Fruit fly (Drosophila melanogaster) whole organism, embryonic: ENCODE data around the gene dlp.
A peak's percentile ranks its signal among the peaks of the same experiment; 100 is the strongest.

Experiments
- Abd-B ChIP-seq: fragments of 200-800 bp; sonication (Bioruptor generic); optimal IDR thresholded peaks from 2 replicates; lab custom pipeline; 2018; ENCODE audit warnings: missing biosample characterization, mild to moderate bottlenecking, missing genetic modification characterization, moderate library complexity
- Aef1 ChIP-seq: fragments of 200-800 bp; sonication (Bioruptor generic); IDR thresholded peaks from 3 replicates; pipeline ENCODE4 v1.3.6; 2022; ENCODE audit warnings: missing biosample characterization, missing genetic modification characterization
- C15 ChIP-seq: fragments of 200-800 bp; sonication (Bioruptor generic); IDR thresholded peaks from 3 replicates; pipeline ENCODE4 v1.3.6; 2022; ENCODE audit warnings: missing biosample characterization, missing genetic modification characterization
- CG10274 ChIP-seq: fragments of 200-800 bp; sonication (Bioruptor generic); optimal IDR thresholded peaks from 3 replicates; lab custom pipeline; 2017; ENCODE audit warnings: missing biosample characterization, mild to moderate bottlenecking, missing genetic modification characterization
- CG11456 ChIP-seq: fragments of 200-800 bp; sonication (Bioruptor generic); IDR thresholded peaks from 3 replicates; pipeline ENCODE4 v1.3.6; 2022; ENCODE audit warnings: missing biosample characterization, missing genetic modification characterization
- CG12219 ChIP-seq: fragments of 200-800 bp; sonication (Bioruptor generic); optimal IDR thresholded peaks from 3 replicates; lab custom pipeline; 2018; ENCODE audit warnings: missing biosample characterization, mild to moderate bottlenecking, missing genetic modification characterization
- CG12769 ChIP-seq: fragments of 200-800 bp; sonication (Bioruptor generic); optimal IDR thresholded peaks from 2 replicates; lab custom pipeline; 2019; ENCODE audit warnings: missing biosample characterization, mild to moderate bottlenecking, missing genetic modification characterization, moderate library complexity
- CG13296 ChIP-seq: fragments of 200-800 bp; sonication (Bioruptor generic); optimal IDR thresholded peaks from 3 replicates; lab custom pipeline; 2018; ENCODE audit warnings: missing biosample characterization, mild to moderate bottlenecking, missing genetic modification characterization
- CG14014 ChIP-seq: fragments of 200-800 bp; sonication (Bioruptor generic); IDR thresholded peaks from 2 replicates; pipeline ENCODE4 v1.3.6; 2022; ENCODE audit warnings: missing biosample characterization, missing genetic modification characterization
- CG15514 ChIP-seq: fragments of 200-800 bp; sonication (Bioruptor generic); optimal IDR thresholded peaks from 3 replicates; lab custom pipeline; 2017; ENCODE audit warnings: missing biosample characterization, missing genetic modification characterization, mild to moderate bottlenecking, moderate library complexity, missing genetic modification reagents
- CG17612 ChIP-seq: fragments of 200-800 bp; sonication (Bioruptor generic); IDR thresholded peaks from 2 replicates; pipeline ENCODE4 v1.3.6; 2022; ENCODE audit warnings: missing biosample characterization, missing genetic modification characterization
- CG18262 ChIP-seq: fragments of 200-800 bp; optimal IDR thresholded peaks from 3 replicates; lab custom pipeline; 2019; ENCODE audit warnings: missing biosample characterization, mild to moderate bottlenecking, missing genetic modification characterization, moderate library complexity
- CG2129 ChIP-seq: fragments of 200-800 bp; sonication (Bioruptor generic); IDR thresholded peaks from 2 replicates; pipeline ENCODE4 v1.3.6; 2022; ENCODE audit warnings: missing biosample characterization, missing genetic modification characterization; ENCODE audit not compliant: partially characterized antibody
- CG30403 ChIP-seq: fragments of 200-800 bp; sonication (Bioruptor generic); optimal IDR thresholded peaks from 3 replicates; lab custom pipeline; 2016; ENCODE audit warnings: missing biosample characterization, missing genetic modification characterization
- CG32532 ChIP-seq: fragments of 200-800 bp; sonication (Bioruptor generic); IDR thresholded peaks from 2 replicates; pipeline ENCODE4 v1.3.6; 2022; ENCODE audit warnings: missing biosample characterization, missing genetic modification characterization
- CG3281 ChIP-seq: fragments of 200-800 bp; sonication (Bioruptor generic); optimal IDR thresholded peaks from 3 replicates; lab custom pipeline; 2017; ENCODE audit warnings: missing biosample characterization, mild to moderate bottlenecking, missing genetic modification characterization
- CG3407 ChIP-seq: fragments of 200-800 bp; sonication (Bioruptor generic); optimal IDR thresholded peaks from 2 replicates; lab custom pipeline; 2018; ENCODE audit warnings: missing biosample characterization, mild to moderate bottlenecking, missing genetic modification characterization
- CG4424 ChIP-seq: fragments of 200-800 bp; sonication (Bioruptor generic); optimal IDR thresholded peaks from 3 replicates; lab custom pipeline; 2016; ENCODE audit warnings: missing biosample characterization, missing genetic modification characterization
- CG8765 ChIP-seq: fragments of 200-800 bp; sonication (Bioruptor generic); IDR thresholded peaks from 2 replicates; pipeline ENCODE4 v1.3.6; 2022; ENCODE audit warnings: missing biosample characterization, missing genetic modification characterization
- CG9932 ChIP-seq: fragments of 200-800 bp; sonication (Bioruptor generic); IDR thresholded peaks from 2 replicates; pipeline ENCODE4 v1.3.6; 2022; ENCODE audit warnings: missing biosample characterization, missing genetic modification characterization
- CoRest ChIP-seq: fragments of 200-800 bp; sonication (Bioruptor generic); optimal IDR thresholded peaks from 3 replicates; lab custom pipeline; 2018; ENCODE audit warnings: missing biosample characterization, mild to moderate bottlenecking, missing genetic modification characterization, moderate library complexity
- D ChIP-seq, 2 experiments: fragments of 200-800 bp in 1 of 2; fragments of >200 bp in 1 of 2; sonication (Bioruptor generic) in 1 of 2; optimal IDR thresholded peaks; 2 replicates in 1 of 2; 3 replicates in 1 of 2; lab custom pipeline; 2017; ENCODE audit warnings: mild to moderate bottlenecking in 1 of 2, missing biosample characterization in 1 of 2, missing genetic modification characterization in 1 of 2, missing genetic modification reagents in 1 of 2
- Deaf1 ChIP-seq: fragments of 200-800 bp; optimal IDR thresholded peaks from 3 replicates; lab custom pipeline; 2019; ENCODE audit warnings: missing biosample characterization, mild to moderate bottlenecking, missing genetic modification characterization, moderate library complexity
- Doc3 ChIP-seq: fragments of 200-800 bp; sonication (Bioruptor generic); IDR thresholded peaks from 3 replicates; pipeline ENCODE4 v1.3.6; 2022; ENCODE audit warnings: missing biosample characterization, missing genetic modification characterization; ENCODE audit not compliant: partially characterized antibody
- Gug ChIP-seq: fragments of 200-800 bp; sonication (Bioruptor generic); IDR thresholded peaks from 4 replicates; pipeline ENCODE4 v1.3.6; 2022; ENCODE audit warnings: missing biosample characterization, missing genetic modification characterization
- Optix ChIP-seq: fragments of 200-800 bp; sonication (Bioruptor generic); IDR thresholded peaks from 3 replicates; pipeline ENCODE4 v1.3.6; 2022; ENCODE audit warnings: missing biosample characterization, missing genetic modification characterization
- Pdp1 ChIP-seq, 2 experiments: fragments of 200-800 bp; sonication (Bioruptor generic); optimal IDR thresholded peaks; 3 replicates each; lab custom pipeline; 2016; ENCODE audit warnings: missing biosample characterization in 2 of 2, missing genetic modification characterization in 2 of 2, mild to moderate bottlenecking in 1 of 2, moderate library complexity in 1 of 2
- Rfx ChIP-seq: fragments of 200-800 bp; sonication (Bioruptor generic); IDR thresholded peaks from 2 replicates; pipeline ENCODE4 v1.3.6; 2022; ENCODE audit warnings: missing biosample characterization, missing genetic modification characterization
- Ssrp ChIP-seq: fragments of 200-800 bp; sonication (Bioruptor generic); optimal IDR thresholded peaks from 2 replicates; lab custom pipeline; 2018; ENCODE audit warnings: missing biosample characterization, mild to moderate bottlenecking, missing genetic modification characterization, moderate library complexity
- ab ChIP-seq: fragments of 200-800 bp; sonication (Bioruptor generic); optimal IDR thresholded peaks from 2 replicates; lab custom pipeline; 2016; ENCODE audit warnings: missing biosample characterization, missing genetic modification characterization
- ewg ChIP-seq: fragments of 200-800 bp; sonication (Bioruptor generic); optimal IDR thresholded peaks from 3 replicates; lab custom pipeline; 2017; ENCODE audit warnings: mild to moderate bottlenecking, missing biosample characterization, missing genetic modification reagents, missing genetic modification characterization
- fd64A ChIP-seq: fragments of 200-800 bp; sonication (Bioruptor generic); optimal IDR thresholded peaks from 3 replicates; lab custom pipeline; 2018; ENCODE audit warnings: missing biosample characterization, mild to moderate bottlenecking, missing genetic modification characterization
- gem ChIP-seq: fragments of 200-800 bp; sonication (Bioruptor generic); optimal IDR thresholded peaks from 2 replicates; lab custom pipeline; 2019; ENCODE audit warnings: missing biosample characterization, mild to moderate bottlenecking, missing genetic modification characterization, moderate library complexity
- grau ChIP-seq: fragments of 200-800 bp; optimal IDR thresholded peaks from 3 replicates; lab custom pipeline; 2019; ENCODE audit warnings: missing biosample characterization, mild to moderate bottlenecking, missing genetic modification characterization, moderate library complexity
- insv ChIP-seq, 2 experiments: fragments of 200-800 bp; sonication (Bioruptor generic); optimal IDR thresholded peaks; 3 replicates each; lab custom pipeline; 2016 to 2018; ENCODE audit warnings: missing biosample characterization in 2 of 2, missing genetic modification characterization in 2 of 2
- kni ChIP-seq: fragments of 200-800 bp; sonication (Bioruptor generic); optimal IDR thresholded peaks from 3 replicates; lab custom pipeline; 2017; ENCODE audit warnings: mild to moderate bottlenecking, missing biosample characterization, missing genetic modification reagents, missing genetic modification characterization
- mirr ChIP-seq: fragments of 200-800 bp; sonication (Bioruptor generic); optimal IDR thresholded peaks from 3 replicates; lab custom pipeline; 2018; ENCODE audit warnings: missing biosample characterization, mild to moderate bottlenecking, missing genetic modification characterization
- mld ChIP-seq: fragments of 200-800 bp; sonication (Bioruptor generic); IDR thresholded peaks from 3 replicates; pipeline ENCODE4 v1.3.6; 2022; ENCODE audit warnings: missing biosample characterization, missing genetic modification characterization; ENCODE audit not compliant: partially characterized antibody
- oc ChIP-seq: fragments of 200-800 bp; sonication (Bioruptor generic); optimal IDR thresholded peaks from 2 replicates; lab custom pipeline; 2018; ENCODE audit warnings: missing biosample characterization, mild to moderate bottlenecking, missing genetic modification characterization, moderate library complexity
- rib ChIP-seq: fragments of 200-800 bp; sonication (Bioruptor generic); IDR thresholded peaks from 2 replicates; pipeline ENCODE4 v1.3.6; 2022; ENCODE audit warnings: missing biosample characterization, missing genetic modification characterization
- salm ChIP-seq: fragments of 200-800 bp; sonication (Bioruptor generic); optimal IDR thresholded peaks from 2 replicates; lab custom pipeline; 2018; ENCODE audit warnings: missing biosample characterization, mild to moderate bottlenecking, missing genetic modification characterization
- sc ChIP-seq, 3 experiments: fragments of >200 bp in 2 of 3; fragments of 200-800 bp in 1 of 3; sonication (Bioruptor generic) in 1 of 3; optimal IDR thresholded peaks; 2 replicates in 2 of 3; 3 replicates in 1 of 3; lab custom pipeline; 2017; ENCODE audit warnings: mild to moderate bottlenecking in 1 of 3, missing biosample characterization in 1 of 3, missing genetic modification characterization in 1 of 3, missing genetic modification reagents in 1 of 3
- sug ChIP-seq: fragments of 200-800 bp; optimal IDR thresholded peaks from 2 replicates; lab custom pipeline; 2019; ENCODE audit warnings: missing biosample characterization, mild to moderate bottlenecking, missing genetic modification characterization, moderate library complexity
- tgo ChIP-seq: fragments of 200-800 bp; sonication (Bioruptor generic); IDR thresholded peaks from 3 replicates; pipeline ENCODE4 v1.3.6; 2022; ENCODE audit warnings: missing biosample characterization, missing genetic modification characterization
- ttk ChIP-seq: fragments of 200-800 bp; sonication (Bioruptor generic); IDR thresholded peaks from 2 replicates; pipeline ENCODE4 v2.1.2; 2022; ENCODE audit warnings: missing biosample characterization, missing genetic modification characterization
- twi ChIP-seq: fragments of 200-800 bp; optimal IDR thresholded peaks from 2 replicates; lab custom pipeline; 2019; ENCODE audit warnings: missing biosample characterization, mild to moderate bottlenecking, missing genetic modification characterization, moderate library complexity
- unpg ChIP-seq: fragments of 200-800 bp; sonication (Bioruptor generic); optimal IDR thresholded peaks from 3 replicates; lab custom pipeline; 2018; ENCODE audit warnings: missing biosample characterization, mild to moderate bottlenecking, missing genetic modification characterization, moderate library complexity

The dlp gene

DNA sequence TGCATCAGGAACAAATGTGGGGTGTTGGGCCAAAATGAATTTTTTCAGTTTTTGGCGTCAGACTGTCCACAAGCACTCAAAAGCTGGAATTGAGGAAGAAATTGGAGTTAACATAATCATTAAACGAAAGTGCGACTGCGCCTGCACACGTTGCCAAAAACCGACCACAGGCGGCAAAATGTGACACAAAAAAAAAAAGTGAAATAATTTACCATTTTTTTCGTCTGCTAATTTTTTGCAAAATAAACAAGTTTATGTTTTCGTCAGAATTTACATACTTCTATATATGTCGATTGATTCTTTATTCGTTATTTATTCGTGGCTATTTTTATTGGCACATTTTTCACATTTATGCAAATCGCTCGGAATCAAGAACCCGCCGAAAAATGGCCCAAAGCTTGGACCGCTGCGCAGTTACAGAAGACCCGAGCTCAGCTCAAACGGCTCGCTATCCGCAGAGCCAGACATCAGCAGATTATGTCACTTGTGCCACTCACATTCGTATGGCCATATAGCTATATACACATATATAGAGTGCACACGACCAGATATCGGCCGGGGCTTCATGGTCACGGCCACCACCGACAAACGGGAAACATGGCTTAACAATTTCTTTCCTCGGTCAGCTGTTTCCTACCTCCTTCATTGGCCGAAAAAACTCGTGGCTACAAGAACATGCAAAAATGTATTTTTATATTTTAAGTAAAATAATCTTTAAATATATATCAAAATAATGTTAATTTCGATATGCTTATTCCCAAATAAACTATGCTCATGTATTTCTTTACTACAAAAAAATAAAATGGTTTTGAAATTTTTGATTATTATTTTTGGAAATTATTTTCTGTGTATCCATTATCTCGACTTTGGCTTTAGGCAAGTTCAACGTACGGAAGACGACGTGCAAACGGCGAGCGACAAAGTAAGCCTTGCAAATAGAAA is 16.0 kb upstream of the dlp start (continued):
- no peak for TF ChIP-seq insv (GFP tag; optimal IDR thresholded peaks at IDR 0.05; lab: Kevin White, UChicago)
- TF ChIP-seq CG17612 (GFP tag; lab: Robert Waterston, UW), result no peak
- no peak for TF ChIP-seq Gug
- TF ChIP-seq twi (tag; lab: Kevin White, UChicago), result no peak
- TF ChIP-seq salm, result no peak
- no peak for TF ChIP-seq sug (tag; lab: Kevin White, UChicago)
- TF ChIP-seq CG13296 (GFP tag; lab: Kevin White, UChicago), result no peak
- no peak for TF ChIP-seq CG8765 (GFP tag; lab: Robert Waterston, UW)
- TF ChIP-seq fd64A (GFP tag; lab: Kevin White, UChicago), result no peak
- TF ChIP-seq mld (GFP tag; lab: Robert Waterston, UW), result no peak
- no peak for TF ChIP-seq unpg (GFP tag; lab: Kevin White, UChicago)
- no peak for TF ChIP-seq CG30403 (GFP tag; lab: Kevin White, UChicago)
- no peak for TF ChIP-seq ttk (GFP tag; lab: Robert Waterston, UW)
- peak; percentile 51 for TF ChIP-seq gem (tag; lab: Kevin White, UChicago)
- no peak for TF ChIP-seq sc (optimal IDR thresholded peaks at IDR 0.05; lab: Kevin White, UChicago)
- no peak for TF ChIP-seq sc (GFP tag; optimal IDR thresholded peaks at IDR 0.05; lab: Kevin White, UChicago)
- TF ChIP-seq CG9932 (GFP tag; lab: Robert Waterston, UW), result peak; percentile 49
- no peak for TF ChIP-seq CG10274 (GFP tag; lab: Kevin White, UChicago)
- no peak for TF ChIP-seq C15
- TF ChIP-seq Deaf1 (tag; lab: Kevin White, UChicago), result no peak
- no peak for TF ChIP-seq Pdp1 (GFP tag; optimal IDR thresholded peaks at IDR 0.05; lab: Kevin White, UChicago)
- TF ChIP-seq D (optimal IDR thresholded peaks at IDR 0.05; lab: Kevin White, UChicago), result no peak
- no peak for TF ChIP-seq D (GFP tag; optimal IDR thresholded peaks at IDR 0.05; lab: Kevin White, UChicago)
- TF ChIP-seq Rfx (GFP tag; lab: Robert Waterston, UW), result no peak
- no peak for TF ChIP-seq CG2129
- TF ChIP-seq CoRest (tag; lab: Kevin White, UChicago), result peak; percentile 25
- no peak for TF ChIP-seq mirr (GFP tag; lab: Kevin White, UChicago)
- TF ChIP-seq CG4424 (GFP tag; lab: Kevin White, UChicago), result no peak
- TF ChIP-seq rib, result no peak
- no peak for TF ChIP-seq ewg (GFP tag; lab: Kevin White, UChicago)
- no peak for TF ChIP-seq CG18262 (tag; lab: Kevin White, UChicago)
- no peak for TF ChIP-seq kni (GFP tag; lab: Kevin White, UChicago)
- TF ChIP-seq grau (tag; lab: Kevin White, UChicago), result peak; percentile 51
- peak; percentile 9 for TF ChIP-seq Ssrp
- peak; percentile 17 for TF ChIP-seq CG3281 (GFP tag; lab: Kevin White, UChicago)
- no peak for TF ChIP-seq CG15514
- TF ChIP-seq ab, result no peak
- no peak for TF ChIP-seq CG14014
- no peak for TF ChIP-seq CG12219 (GFP tag; lab: Kevin White, UChicago)
- no peak for TF ChIP-seq Aef1 (GFP tag; lab: Robert Waterston, UW)
- TF ChIP-seq CG3407 (GFP tag; lab: Kevin White, UChicago), result no peak
- TF ChIP-seq Abd-B (GFP tag; lab: Kevin White, UChicago), result no peak
- no peak for TF ChIP-seq Doc3 (GFP tag; lab: Robert Waterston, UW)
- no peak for TF ChIP-seq tgo (GFP tag; lab: Robert Waterston, UW)
- peak; percentile 40 for TF ChIP-seq CG12769
- TF ChIP-seq Optix (GFP tag; lab: Robert Waterston, UW), result no peak
- TF ChIP-seq oc (tag; lab: Kevin White, UChicago), result no peak
- no peak for TF ChIP-seq CG32532 (GFP tag; lab: Robert Waterston, UW)
- 0 out of 3 replicates have a peak, but pooled peaks have one; percentile 34 for TF ChIP-seq CG11456
